Fruit fly (Drosophila melanogaster) S2 (cell line): ENCODE measurements around the gene zyd.

Source experiments
- CG8478 ChIP-seq: fragments of >200 bp; optimal IDR thresholded peaks from 2 replicates; lab custom pipeline; 2018
- CTCF ChIP-seq, 2 experiments: fragments of >200 bp; optimal IDR thresholded peaks; 2 replicates each; lab custom pipeline; 2018

dm6 chrX:23067521-23068459, 45.1 kb downstream of the zyd start, which contains the start of gene CG17167:
- TF ChIP-seq CG8478 (lab: Kevin White, UChicago) (no peak), CTCF (optimal IDR thresholded peaks at IDR 0.05; lab: Kevin White, UChicago) (peak; percentile 24 to 76)
